Fruit fly (Drosophila melanogaster) whole organism, embryonic: ENCODE results near the gene Obp99b.

ENCODE experiments used
- ATbp ChIP-seq: fragments of 200-800 bp; sonication (Bioruptor generic); optimal IDR thresholded peaks from 2 replicates; lab custom pipeline; 2017; ENCODE audit warnings: missing biosample characterization, mild to moderate bottlenecking, missing genetic modification characterization, missing genetic modification reagents
- Atf3 ChIP-seq: fragments of 200-800 bp; sonication (Bioruptor generic); optimal IDR thresholded peaks from 3 replicates; lab custom pipeline; 2016; ENCODE audit warnings: missing biosample characterization, missing genetic modification characterization
- BEAF-32 ChIP-seq: fragments of 200-800 bp; sonication (Bioruptor generic); optimal IDR thresholded peaks from 3 replicates; lab custom pipeline; 2017; ENCODE audit warnings: missing biosample characterization, missing genetic modification characterization, mild to moderate bottlenecking, moderate library complexity, missing genetic modification reagents
- Bgb ChIP-seq: fragments of 200-800 bp; sonication (Bioruptor generic); IDR thresholded peaks from 2 replicates; pipeline ENCODE4 v1.3.6; 2022; ENCODE audit warnings: missing biosample characterization, missing genetic modification characterization; ENCODE audit not compliant: partially characterized antibody
- CG10209 ChIP-seq: fragments of 200-800 bp; sonication (Bioruptor generic); optimal IDR thresholded peaks from 3 replicates; lab custom pipeline; 2017; ENCODE audit warnings: missing biosample characterization, mild to moderate bottlenecking, missing genetic modification characterization, missing genetic modification reagents
- CG12071 ChIP-seq: fragments of 200-800 bp; sonication (Bioruptor generic); optimal IDR thresholded peaks from 3 replicates; lab custom pipeline; 2018; ENCODE audit warnings: missing biosample characterization, mild to moderate bottlenecking, missing genetic modification characterization
- CG1233 ChIP-seq: fragments of 200-800 bp; sonication (Bioruptor generic); optimal IDR thresholded peaks from 4 replicates; lab custom pipeline; 2018; ENCODE audit warnings: missing biosample characterization, mild to moderate bottlenecking, missing genetic modification characterization
- CG13287 ChIP-seq: fragments of 200-800 bp; sonication (Bioruptor generic); IDR thresholded peaks from 2 replicates; pipeline ENCODE4 v1.3.6; 2022; ENCODE audit warnings: missing biosample characterization, missing genetic modification characterization; ENCODE audit not compliant: partially characterized antibody
- CG13424 ChIP-seq: fragments of 200-800 bp; sonication (Bioruptor generic); optimal IDR thresholded peaks from 2 replicates; lab custom pipeline; 2019; ENCODE audit warnings: missing biosample characterization, mild to moderate bottlenecking, missing genetic modification characterization, moderate library complexity
- CG15011 ChIP-seq: fragments of 200-800 bp; sonication (Bioruptor generic); optimal IDR thresholded peaks from 3 replicates; lab custom pipeline; 2018; ENCODE audit warnings: missing biosample characterization, mild to moderate bottlenecking, missing genetic modification characterization
- CG1603 ChIP-seq: fragments of 200-800 bp; sonication (Bioruptor generic); optimal IDR thresholded peaks from 2 replicates; lab custom pipeline; 2019; ENCODE audit warnings: missing biosample characterization, mild to moderate bottlenecking, missing genetic modification characterization, moderate library complexity
- CG2120 ChIP-seq: fragments of 200-800 bp; sonication (Bioruptor generic); optimal IDR thresholded peaks from 3 replicates; lab custom pipeline; 2016; ENCODE audit warnings: missing biosample characterization, missing genetic modification characterization
- CG2202 ChIP-seq: fragments of 200-800 bp; sonication (Bioruptor generic); optimal IDR thresholded peaks from 2 replicates; lab custom pipeline; 2018; ENCODE audit warnings: missing biosample characterization, mild to moderate bottlenecking, missing genetic modification characterization
- CG32532 ChIP-seq: fragments of 200-800 bp; sonication (Bioruptor generic); IDR thresholded peaks from 2 replicates; pipeline ENCODE4 v1.3.6; 2022; ENCODE audit warnings: missing biosample characterization, missing genetic modification characterization
- CG3281 ChIP-seq: fragments of 200-800 bp; sonication (Bioruptor generic); optimal IDR thresholded peaks from 3 replicates; lab custom pipeline; 2017; ENCODE audit warnings: missing biosample characterization, mild to moderate bottlenecking, missing genetic modification characterization
- CG6683 ChIP-seq: fragments of 200-800 bp; sonication (Bioruptor generic); optimal IDR thresholded peaks from 2 replicates; lab custom pipeline; 2017; ENCODE audit warnings: missing biosample characterization, mild to moderate bottlenecking, missing genetic modification characterization, missing genetic modification reagents
- Chrac-16 ChIP-seq: fragments of 200-800 bp; sonication (Bioruptor generic); optimal IDR thresholded peaks from 3 replicates; lab custom pipeline; 2016; ENCODE audit warnings: missing biosample characterization, missing genetic modification characterization
- CoRest ChIP-seq: fragments of 200-800 bp; sonication (Bioruptor generic); optimal IDR thresholded peaks from 3 replicates; lab custom pipeline; 2018; ENCODE audit warnings: missing biosample characterization, mild to moderate bottlenecking, missing genetic modification characterization, moderate library complexity
- Dip3 ChIP-seq: fragments of 200-800 bp; sonication (Bioruptor generic); optimal IDR thresholded peaks from 3 replicates; lab custom pipeline; 2016; ENCODE audit warnings: missing biosample characterization, missing genetic modification characterization
- Dref ChIP-seq: fragments of 200-800 bp; sonication (Bioruptor generic); IDR thresholded peaks from 2 replicates; pipeline ENCODE4 v1.3.6; 2022; ENCODE audit warnings: missing biosample characterization, missing genetic modification characterization
- H2.0 ChIP-seq: fragments of 200-800 bp; sonication (Bioruptor generic); IDR thresholded peaks from 2 replicates; pipeline ENCODE4 v1.3.6; 2022; ENCODE audit warnings: missing biosample characterization, missing genetic modification characterization
- HHEX ChIP-seq: fragments of 200-800 bp; sonication (Bioruptor generic); optimal IDR thresholded peaks from 3 replicates; lab custom pipeline; 2017; ENCODE audit warnings: missing biosample characterization, mild to moderate bottlenecking, missing genetic modification characterization, missing genetic modification reagents
- Hmr ChIP-seq: fragments of 200-800 bp; sonication (Bioruptor generic); optimal IDR thresholded peaks from 3 replicates; lab custom pipeline; 2017; ENCODE audit warnings: mild to moderate bottlenecking, missing biosample characterization, missing genetic modification reagents, missing genetic modification characterization
- Hr51 ChIP-seq, 2 experiments: fragments of 200-800 bp; sonication (Bioruptor generic); optimal IDR thresholded peaks; 2 replicates in 1 of 2; 3 replicates in 1 of 2; lab custom pipeline; 2016 to 2018; ENCODE audit warnings: missing biosample characterization in 2 of 2, missing genetic modification characterization in 2 of 2, mild to moderate bottlenecking in 1 of 2, moderate library complexity in 1 of 2
- Kr ChIP-seq: fragments of 200-800 bp; sonication (Bioruptor generic); optimal IDR thresholded peaks from 2 replicates; lab custom pipeline; 2017; ENCODE audit warnings: missing biosample characterization, mild to moderate bottlenecking, missing genetic modification characterization
- Med ChIP-seq: fragments of 200-800 bp; sonication (Bioruptor generic); peaks from one replicate; lab custom pipeline; 2016; ENCODE audit warnings: missing biosample characterization, missing genetic modification characterization, mild to moderate bottlenecking, inconsistent platforms, moderate library complexity
- Rx ChIP-seq: fragments of 200-800 bp; sonication (Bioruptor generic); IDR thresholded peaks from 2 replicates; pipeline ENCODE4 v1.3.6; 2022; ENCODE audit warnings: missing biosample characterization, missing genetic modification characterization
- Scr ChIP-seq: fragments of 200-800 bp; sonication (Bioruptor generic); IDR thresholded peaks from 2 replicates; pipeline ENCODE4 v1.3.6; 2022; ENCODE audit warnings: missing biosample characterization, missing genetic modification characterization; ENCODE audit not compliant: partially characterized antibody
- Side ChIP-seq: fragments of 200-800 bp; sonication (Bioruptor generic); optimal IDR thresholded peaks from 2 replicates; lab custom pipeline; 2016; ENCODE audit warnings: missing biosample characterization, missing genetic modification characterization
- Sox102F ChIP-seq: fragments of 200-800 bp; sonication (Bioruptor generic); optimal IDR thresholded peaks from 2 replicates; lab custom pipeline; 2018; ENCODE audit warnings: missing biosample characterization, mild to moderate bottlenecking, missing genetic modification characterization, moderate library complexity
- Taf1 ChIP-seq: fragments of 200-800 bp; sonication (Bioruptor generic); IDR thresholded peaks from 2 replicates; pipeline ENCODE4 v1.3.6; 2022; ENCODE audit warnings: missing biosample characterization, missing genetic modification characterization
- Tbp ChIP-seq: fragments of >200 bp; optimal IDR thresholded peaks from 2 replicates; lab custom pipeline; 2018; ENCODE audit warnings: missing biosample characterization, missing genetic modification characterization
- Trl ChIP-seq, 3 experiments: fragments of >200 bp in 2 of 3; fragments of 200-800 bp in 1 of 3; sonication (Bioruptor generic) in 1 of 3; optimal IDR thresholded peaks; 2 replicates in 1 of 3; 3 replicates in 2 of 3; lab custom pipeline; 2016 to 2017; ENCODE audit warnings: missing biosample characterization in 1 of 3, missing genetic modification characterization in 1 of 3
- YL-1 ChIP-seq: fragments of 200-800 bp; sonication (Bioruptor generic); optimal IDR thresholded peaks from 3 replicates; lab custom pipeline; 2017; ENCODE audit warnings: missing biosample characterization, mild to moderate bottlenecking, missing genetic modification characterization
- cg ChIP-seq: fragments of 200-800 bp; sonication (Bioruptor generic); optimal IDR thresholded peaks from 3 replicates; lab custom pipeline; 2019; ENCODE audit warnings: missing biosample characterization, mild to moderate bottlenecking, missing genetic modification characterization, moderate library complexity
- crc ChIP-seq: fragments of 200-800 bp; sonication (Bioruptor generic); optimal IDR thresholded peaks from 2 replicates; lab custom pipeline; 2016; ENCODE audit warnings: missing biosample characterization, missing genetic modification characterization
- exex ChIP-seq: fragments of 200-800 bp; sonication (Bioruptor generic); optimal IDR thresholded peaks from 4 replicates; lab custom pipeline; 2018; ENCODE audit warnings: missing biosample characterization, mild to moderate bottlenecking, missing genetic modification characterization, moderate library complexity
- gcm2 ChIP-seq: fragments of 200-800 bp; sonication (Bioruptor generic); optimal IDR thresholded peaks from 2 replicates; lab custom pipeline; 2016; ENCODE audit warnings: missing biosample characterization, missing genetic modification characterization
- hkb ChIP-seq, 2 experiments: fragments of 200-800 bp in 1 of 2; fragments of >200 bp in 1 of 2; sonication (Bioruptor generic) in 1 of 2; IDR thresholded peaks in 1 of 2; optimal IDR thresholded peaks in 1 of 2; 2 replicates each; pipeline versions ENCODE4 v1.3.6 to Lab custom; 2017 to 2022; ENCODE audit warnings: missing biosample characterization in 1 of 2, missing genetic modification characterization in 1 of 2
- luna ChIP-seq: fragments of 200-800 bp; sonication (Bioruptor generic); optimal IDR thresholded peaks from 2 replicates; lab custom pipeline; 2016; ENCODE audit warnings: missing biosample characterization, missing genetic modification characterization
- pita ChIP-seq: fragments of 200-800 bp; sonication (Bioruptor generic); optimal IDR thresholded peaks from 2 replicates; lab custom pipeline; 2017; ENCODE audit warnings: missing biosample characterization, mild to moderate bottlenecking, missing genetic modification characterization
- pum ChIP-seq: fragments of 200-800 bp; sonication (Bioruptor generic); optimal IDR thresholded peaks from 2 replicates; lab custom pipeline; 2016; ENCODE audit warnings: missing biosample characterization, missing genetic modification characterization
- sisA ChIP-seq: fragments of 200-800 bp; sonication (Bioruptor generic); IDR thresholded peaks from 2 replicates; pipeline ENCODE4 v1.3.6; 2022; ENCODE audit warnings: missing biosample characterization, missing genetic modification characterization
- sug ChIP-seq: fragments of 200-800 bp; optimal IDR thresholded peaks from 2 replicates; lab custom pipeline; 2019; ENCODE audit warnings: missing biosample characterization, mild to moderate bottlenecking, missing genetic modification characterization, moderate library complexity
- tap ChIP-seq: fragments of 200-800 bp; optimal IDR thresholded peaks from 3 replicates; lab custom pipeline; 2019; ENCODE audit warnings: missing biosample characterization, mild to moderate bottlenecking, missing genetic modification characterization, moderate library complexity
- twi ChIP-seq: fragments of 200-800 bp; optimal IDR thresholded peaks from 2 replicates; lab custom pipeline; 2019; ENCODE audit warnings: missing biosample characterization, mild to moderate bottlenecking, missing genetic modification characterization, moderate library complexity
- unpg ChIP-seq: fragments of 200-800 bp; sonication (Bioruptor generic); optimal IDR thresholded peaks from 3 replicates; lab custom pipeline; 2018; ENCODE audit warnings: missing biosample characterization, mild to moderate bottlenecking, missing genetic modification characterization, moderate library complexity
- wek ChIP-seq: fragments of 200-800 bp; sonication (Bioruptor generic); optimal IDR thresholded peaks from 3 replicates; lab custom pipeline; 2018; ENCODE audit warnings: missing biosample characterization, mild to moderate bottlenecking, missing genetic modification characterization, moderate library complexity
- zfh2 ChIP-seq: fragments of 200-800 bp; sonication (Bioruptor generic); optimal IDR thresholded peaks from 2 replicates; lab custom pipeline; 2016; ENCODE audit warnings: missing biosample characterization, missing genetic modification characterization

Gene Obp99b

dm6 chr3R:29675333-29675732 lies 41.4 kb downstream of the Obp99b start, which contains the start of the genes Bub3 and Cap-D2 (continued):
- TF ChIP-seq pum (GFP tag; lab: Kevin White, UChicago): peak; percentile 66
- peak; percentile 74 for TF ChIP-seq Chrac-16 (GFP tag; lab: Kevin White, UChicago)
- TF ChIP-seq CG2120 (GFP tag; lab: Kevin White, UChicago): peak; percentile 84
- TF ChIP-seq CG32532 (GFP tag; lab: Robert Waterston, UW): peak; percentile 67
- TF ChIP-seq unpg (GFP tag; lab: Kevin White, UChicago): peak; percentile 74
- peak; percentile 99 for TF ChIP-seq wek (GFP tag; lab: Kevin White, UChicago)
- no peak for TF ChIP-seq CG15011 (GFP tag; lab: Kevin White, UChicago)
- TF ChIP-seq zfh2 (GFP tag; lab: Kevin White, UChicago): peak; percentile 63
- TF ChIP-seq Dref (GFP tag; lab: Robert Waterston, UW): peak; percentile 76
- TF ChIP-seq Side (GFP tag; lab: Kevin White, UChicago): peak; percentile 79
- peak; percentile 60 for TF ChIP-seq CG1233 (GFP tag; lab: Kevin White, UChicago)
- TF ChIP-seq cg (GFP tag; lab: Kevin White, UChicago): no peak
- peak; percentile 69 for TF ChIP-seq H2.0 (GFP tag; lab: Robert Waterston, UW)
- peak; percentile 59 for TF ChIP-seq Bgb (GFP tag; lab: Robert Waterston, UW)
- TF ChIP-seq sug (tag; lab: Kevin White, UChicago): no peak
- peak; percentile 72 for TF ChIP-seq Dip3 (GFP tag; lab: Kevin White, UChicago)
- peak in 1 of 2 experiments; percentile 70 for TF ChIP-seq Hr51 (GFP tag; optimal IDR thresholded peaks at IDR 0.05; lab: Kevin White, UChicago)
- TF ChIP-seq Trl (optimal IDR thresholded peaks at IDR 0.05; lab: Kevin White, UChicago): no peak
- peak; percentile 81 for TF ChIP-seq Trl (GFP tag; optimal IDR thresholded peaks at IDR 0.05; lab: Kevin White, UChicago)
- TF ChIP-seq Tbp (GFP tag; lab: Kevin White, UChicago): no peak
- peak; percentile 20 for TF ChIP-seq luna (GFP tag; lab: Kevin White, UChicago)
- TF ChIP-seq CG12071 (GFP tag; lab: Kevin White, UChicago): no peak
- peak; percentile 38 for TF ChIP-seq gcm2 (GFP tag; lab: Kevin White, UChicago)
- peak; percentile 92 for TF ChIP-seq CG13287 (GFP tag; lab: Robert Waterston, UW)
- peak; percentile 43 for TF ChIP-seq CG10209 (GFP tag; lab: Kevin White, UChicago)
- peak; percentile 71 for TF ChIP-seq sisA
- TF ChIP-seq Sox102F: peak; percentile 71
- peak; percentile 88 for TF ChIP-seq Scr (GFP tag; lab: Robert Waterston, UW)
- peak; percentile 53 for TF ChIP-seq HHEX
- TF ChIP-seq CG2202 (tag; lab: Kevin White, UChicago): peak; percentile 20
- no peak for TF ChIP-seq CG6683 (GFP tag; lab: Kevin White, UChicago)
- no peak for TF ChIP-seq CG3281 (GFP tag; lab: Kevin White, UChicago)
- TF ChIP-seq Taf1: peak; percentile 34; the same call in 1 of the 2 replicates
- peak; percentile 45 for TF ChIP-seq Atf3 (GFP tag; lab: Kevin White, UChicago)
- TF ChIP-seq BEAF-32 (GFP tag; lab: Kevin White, UChicago): peak; percentile 81
- peak; percentile 12 for TF ChIP-seq hkb (optimal IDR thresholded peaks at IDR 0.05; lab: Kevin White, UChicago)
- TF ChIP-seq hkb (GFP tag; IDR thresholded peaks at IDR 0.05; lab: Robert Waterston, UW): peak; percentile 80
- peak; percentile 41 for TF ChIP-seq YL-1
- peak; percentile 51 for TF ChIP-seq twi (tag; lab: Kevin White, UChicago)
- TF ChIP-seq CG1603 (tag; lab: Kevin White, UChicago): peak; percentile 80
- TF ChIP-seq ATbp (GFP tag; lab: Kevin White, UChicago): no peak
- TF ChIP-seq crc (GFP tag; lab: Kevin White, UChicago): peak; percentile 56
- no peak for TF ChIP-seq pita (GFP tag; lab: Kevin White, UChicago)
- peak; percentile 60 for TF ChIP-seq Hmr (GFP tag; lab: Kevin White, UChicago)
- TF ChIP-seq tap: peak; percentile 43
- peak; percentile 95 for TF ChIP-seq Med (GFP tag; lab: Kevin White, UChicago)
- TF ChIP-seq CG13424: peak; percentile 77
- peak; percentile 34; the same call in 1 of the 2 replicates for TF ChIP-seq Rx (GFP tag; lab: Robert Waterston, UW)
- no peak for TF ChIP-seq exex (tag; lab: Kevin White, UChicago)
- peak; percentile 75 for TF ChIP-seq CoRest
- TF ChIP-seq Kr (GFP tag; lab: Kevin White, UChicago): no peak
